Worm (Caenorhabditis elegans) whole organism, mixed stage, embryonic: Measurements from ENCODE around the gene Y41D4A.3.

Experiments
- blmp-1 ChIP-seq: fragments of 150-350 bp; optimal IDR thresholded peaks from 2 replicates; lab custom pipeline; 2014; ENCODE audit warnings: missing biosample characterization, missing genetic modification characterization
- ces-1 ChIP-seq: fragments of 150-350 bp; optimal IDR thresholded peaks from 2 replicates; lab custom pipeline; 2014; ENCODE audit warnings: missing biosample characterization, missing genetic modification reagents, missing genetic modification characterization
- elt-3 ChIP-seq: fragments of 150-350 bp; optimal IDR thresholded peaks from 2 replicates; lab custom pipeline; 2014; ENCODE audit warnings: missing biosample characterization, missing genetic modification characterization
- nhr-237 ChIP-seq: fragments of 150-350 bp; optimal IDR thresholded peaks from 2 replicates; lab custom pipeline; 2014; ENCODE audit warnings: missing biosample characterization, missing genetic modification characterization
- nhr-76 ChIP-seq: sonication (generic microtip); optimal IDR thresholded peaks from 2 replicates; lab custom pipeline; 2017; ENCODE audit warnings: missing biosample characterization, missing genetic modification characterization
- snpc-4 ChIP-seq: fragments of 150-350 bp; optimal IDR thresholded peaks from 2 replicates; lab custom pipeline; 2014; ENCODE audit warnings: missing biosample characterization, missing genetic modification characterization
- sptf-1 ChIP-seq: sonication (generic microtip); optimal IDR thresholded peaks from 2 replicates; lab custom pipeline; 2017; ENCODE audit warnings: mild to moderate bottlenecking, missing genetic modification characterization, moderate library complexity, missing compliant biosample characterization
- unc-62 ChIP-seq: fragments of 150-350 bp; optimal IDR thresholded peaks from 2 replicates; lab custom pipeline; 2014; ENCODE audit warnings: missing biosample characterization, missing genetic modification reagents, missing genetic modification characterization
- ztf-11 ChIP-seq: fragments of 150-350 bp; optimal IDR thresholded peaks from 2 replicates; lab custom pipeline; 2014; ENCODE audit warnings: missing biosample characterization, missing genetic modification characterization

ce11 chrIV:1753481-1753880 lies at the start of gene Y41D4A.3:
- TF ChIP-seq blmp-1 (no peak), unc-62 (GFP tag; lab: Kevin White, UChicago) (no peak), snpc-4 (no peak), ztf-11 (tag; lab: Kevin White, UChicago) (no peak), sptf-1 (peak; percentile 36), elt-3 (tag; lab: Kevin White, UChicago) (no peak), nhr-76 (tag; lab: Kevin White, UChicago) (no peak), nhr-237 (tag; lab: Kevin White, UChicago) (no peak), ces-1 (no peak)
